Fruit fly (Drosophila melanogaster) whole organism: Measurements from ENCODE around the gene CG32537.

Source experiments
- CG8478 ChIP-seq: fragments of >200 bp; optimal IDR thresholded peaks from 2 replicates; lab custom pipeline; 2018; ENCODE audit warnings: inconsistent platforms
- EcR ChIP-seq, 2 experiments: fragments of >200 bp; optimal IDR thresholded peaks; 2 replicates each; lab custom pipeline; 2017; ENCODE audit warnings: missing biosample characterization in 2 of 2, missing genetic modification characterization in 2 of 2, missing genetic modification reagents in 2 of 2
- psq ChIP-seq: fragments of >200 bp; optimal IDR thresholded peaks from 2 replicates; lab custom pipeline; 2017

DNA sequence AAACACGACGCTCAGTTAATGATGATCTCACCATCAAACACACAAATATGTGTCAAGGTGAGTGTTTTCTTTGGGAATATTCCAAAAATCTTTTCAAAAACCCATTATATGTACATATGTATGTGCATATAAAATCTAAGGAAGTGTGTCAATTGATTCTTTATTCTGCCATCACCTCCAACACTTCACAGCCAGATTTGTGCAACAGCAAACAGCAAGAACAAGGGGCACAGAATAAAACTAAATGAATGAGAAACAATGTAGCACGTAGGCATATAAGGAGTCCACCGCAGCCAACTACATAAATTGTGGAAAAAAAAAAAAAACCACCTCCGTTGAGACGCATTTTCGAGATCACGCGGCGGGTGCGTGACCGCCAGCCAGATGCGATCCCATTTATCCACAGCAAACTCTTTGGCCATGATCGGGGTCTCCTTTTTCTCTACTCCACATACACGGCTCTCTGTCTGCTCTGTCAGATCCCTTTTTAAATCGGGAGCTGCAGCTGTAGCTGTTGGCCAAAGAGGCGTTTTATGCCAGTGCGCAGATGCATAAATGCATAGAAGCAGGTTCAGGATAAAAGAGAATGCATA, 19.6 kb upstream of the CG32537 start:
- TF ChIP-seq CG8478: no peak
- no peak for TF ChIP-seq EcR (GFP tag; optimal IDR thresholded peaks at IDR 0.05; lab: Kevin White, UChicago)
- no peak for TF ChIP-seq psq (lab: Kevin White, UChicago)
